Worm (Caenorhabditis elegans): Measurements from ENCODE around the gene emc-3.

emc-3 gene

DNA sequence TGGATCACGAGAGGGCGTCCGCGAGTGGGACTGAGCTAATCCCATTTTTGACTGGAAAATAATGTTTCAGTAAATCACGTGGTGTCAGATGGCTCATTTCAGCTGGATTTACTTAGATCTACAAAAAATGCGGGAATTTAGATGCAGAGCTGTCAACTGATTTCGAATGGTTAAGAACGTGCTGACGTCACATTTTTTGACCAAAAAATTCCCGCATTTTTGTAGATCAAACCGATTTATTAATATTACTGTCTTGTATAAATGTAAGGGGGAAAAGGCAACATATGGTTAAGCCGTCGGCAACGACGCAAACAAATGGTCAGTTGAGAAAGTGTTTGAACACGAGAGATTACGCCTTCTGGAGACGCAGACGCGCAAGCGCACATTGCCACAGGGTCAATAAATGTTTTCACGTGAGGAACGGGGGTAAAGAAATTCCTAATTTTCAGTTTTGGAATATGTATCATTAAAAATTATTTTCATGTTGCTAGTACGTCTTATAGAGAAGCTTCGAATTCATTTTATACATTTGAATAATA lies 31.2 kb upstream of the emc-3 start, which contains the start of gene gcl-1:
Gene gcl-1, minus strand, starts transcription at position 51 of the 539 bp plus-strand sequence.
- no peak for TF ChIP-seq tlp-1 (tag; optimal IDR thresholded peaks at IDR 0.05)
- TF ChIP-seq ceh-90 (tag; optimal IDR thresholded peaks at IDR 0.05) = no peak
- TF ChIP-seq fos-1 (tag; optimal IDR thresholded peaks at IDR 0.05) = no peak
- no peak for TF ChIP-seq isw-1 (GFP tag; IDR thresholded peaks at IDR 0.05)
- peak; percentile 13 to 37 for TF ChIP-seq lin-35 (GFP tag; optimal IDR thresholded peaks at IDR 0.05)
- TF ChIP-seq zag-1 (tag; optimal IDR thresholded peaks at IDR 0.05) = no peak
- peak; percentile 27 for TF ChIP-seq snu-23 (GFP tag; optimal IDR thresholded peaks at IDR 0.05)
- peak in 1 of 2 experiments; percentile 59 for TF ChIP-seq mdl-1 (tag; optimal IDR thresholded peaks at IDR 0.05)
- TF ChIP-seq grh-1 (GFP tag; IDR thresholded peaks at IDR 0.05) = 0 out of 2 replicates have a peak, but pooled peaks have one; percentile 29
- no peak for TF ChIP-seq egl-13 (tag; optimal IDR thresholded peaks at IDR 0.05)
- peak in 1 of 3 experiments; percentile 19 for TF ChIP-seq dpl-1 (GFP tag; optimal IDR thresholded peaks at IDR 0.05)
- peak; percentile 11 for TF ChIP-seq blmp-1 (tag; optimal IDR thresholded peaks at IDR 0.05)

DNA sequence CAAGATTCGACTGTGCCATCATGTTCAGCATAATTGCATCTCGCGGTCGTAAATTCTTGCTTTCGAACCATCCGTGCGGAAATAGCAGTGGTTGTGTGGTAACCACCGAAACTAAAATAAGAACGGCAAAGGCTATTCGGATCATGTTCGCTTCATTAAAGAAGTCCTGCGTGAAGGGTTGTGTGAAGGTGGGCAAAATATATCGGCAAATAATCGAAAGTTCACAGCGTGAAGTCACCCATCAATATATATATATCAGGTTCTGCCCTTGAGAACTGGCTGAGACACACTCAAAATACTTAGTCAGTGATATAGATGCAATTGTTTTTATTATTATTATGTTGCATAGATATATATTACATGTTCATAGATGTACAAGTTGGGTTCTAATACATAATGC lies 26.3 kb upstream of the emc-3 start, which contains the start of gene Y62E10A.19:
Gene Y62E10A.19, minus strand, starts transcription at position 289 of the 400 bp plus-strand sequence.
- TF ChIP-seq ces-1 (GFP tag; optimal IDR thresholded peaks at IDR 0.05) (no peak), efl-1 (optimal IDR thresholded peaks at IDR 0.05) (no peak), efl-1 (GFP tag; optimal IDR thresholded peaks at IDR 0.05 in 1 of 2) (no peak), pag-3 (tag; optimal IDR thresholded peaks at IDR 0.05; ENCODE audit: borderline replicate concordance, insufficient read depth) (no peak), lir-3 (tag; optimal IDR thresholded peaks at IDR 0.05; ENCODE audit: poor library complexity) (no peak), nhr-12 (tag; optimal IDR thresholded peaks at IDR 0.05) (no peak), blmp-1 (tag; optimal IDR thresholded peaks at IDR 0.05) (peak; percentile 80), sptf-1 (tag; optimal IDR thresholded peaks at IDR 0.05) (no peak)

DNA sequence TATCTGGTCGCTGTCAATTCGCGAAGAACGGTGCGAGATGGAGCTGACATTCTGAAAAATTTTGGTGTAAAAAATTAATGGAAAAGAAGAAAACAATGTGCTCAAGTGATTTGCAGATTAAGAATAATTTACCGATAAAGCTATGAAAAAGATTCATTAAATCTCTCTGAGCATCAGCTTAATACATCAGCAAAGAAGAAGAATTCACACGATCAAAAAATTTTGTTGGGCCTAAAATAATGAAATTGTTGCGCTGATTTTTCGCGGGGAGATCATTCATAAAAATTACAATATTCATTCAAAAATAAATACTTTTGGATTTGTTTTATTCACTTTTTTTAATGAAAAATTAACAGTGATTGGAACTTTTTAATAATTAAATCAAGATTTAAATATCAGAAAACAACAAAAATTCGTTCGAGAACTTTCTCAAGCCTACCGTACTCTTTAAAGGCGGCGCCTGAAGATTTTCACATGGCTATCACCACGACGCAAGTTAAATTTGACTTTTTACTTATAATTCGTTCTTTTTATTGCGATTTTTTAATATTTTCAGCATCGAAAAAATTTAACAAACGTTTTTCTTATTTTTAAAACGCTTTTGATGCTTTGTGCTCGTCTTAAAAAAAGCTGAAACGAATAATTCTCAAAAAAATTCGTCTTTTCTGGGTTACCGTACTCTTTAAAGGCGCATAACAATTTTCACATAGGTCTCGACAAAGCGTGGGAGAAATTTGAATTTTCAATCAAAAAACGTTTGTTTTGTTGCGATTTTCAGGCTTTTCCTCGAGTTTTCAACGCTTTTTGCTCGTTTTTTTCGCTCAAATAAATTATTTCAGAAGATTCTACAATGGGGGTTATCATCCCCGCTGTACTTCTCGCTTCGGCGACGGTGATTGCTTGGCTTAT lies 19.0 kb upstream of the emc-3 start, which contains the start of the genes memi-2 and cyp-31A5:
Gene memi-2, minus strand, starts transcription at position 51 of the 909 bp plus-strand sequence.
Gene cyp-31A5, plus strand, starts transcription at position 834 of the 909 bp plus-strand sequence.
- TF ChIP-seq aly-2 (tag; optimal IDR thresholded peaks at IDR 0.05) (no peak), lin-39 (tag; optimal IDR thresholded peaks at IDR 0.05) (no peak), ceh-63 (GFP tag; optimal IDR thresholded peaks at IDR 0.05) (no peak), C04F5.9 (tag; optimal IDR thresholded peaks at IDR 0.05) (no peak), irx-1 (tag; optimal IDR thresholded peaks at IDR 0.05) (no peak), unc-62 (GFP tag; optimal IDR thresholded peaks at IDR 0.05) (no peak), lin-14 (GFP tag; optimal IDR thresholded peaks at IDR 0.05) (no peak), mab-9 (GFP tag; IDR thresholded peaks at IDR 0.05) (no peak), xbp-1 (tag; optimal IDR thresholded peaks at IDR 0.05) (no peak), nhr-84 (tag; optimal IDR thresholded peaks at IDR 0.05) (no peak), unc-86 (tag; optimal IDR thresholded peaks at IDR 0.05) (no peak), swsn-7 (tag; optimal IDR thresholded peaks at IDR 0.05) (no peak)

DNA sequence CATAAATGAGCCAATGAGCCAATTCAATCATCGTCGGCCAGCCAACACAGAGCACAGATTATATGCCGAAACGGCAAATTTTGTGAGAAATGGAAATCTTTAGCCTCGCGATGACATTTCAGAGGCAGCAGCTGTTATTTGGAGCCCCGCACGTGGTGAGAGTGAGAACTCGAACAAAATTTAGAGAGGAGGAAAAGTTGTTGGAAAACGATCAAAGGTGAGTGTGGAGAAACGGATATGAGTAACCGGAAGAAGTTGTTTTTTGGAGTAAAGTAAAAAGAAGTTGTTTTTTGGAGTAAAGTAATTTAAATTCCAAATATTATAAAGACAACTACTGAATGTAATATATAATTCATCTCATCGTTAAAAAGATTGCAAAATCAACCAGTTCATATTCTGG lies 17.0 kb upstream of the emc-3 start, which contains the start of gene Y62E10A.13:
Gene Y62E10A.13, minus strand, starts transcription at position 326 of the 400 bp plus-strand sequence.
- TF ChIP-seq nhr-71 (tag; optimal IDR thresholded peaks at IDR 0.05) = no peak
- TF ChIP-seq mdl-1 (tag; optimal IDR thresholded peaks at IDR 0.05) = peak in 1 of 2 experiments; percentile 17

DNA sequence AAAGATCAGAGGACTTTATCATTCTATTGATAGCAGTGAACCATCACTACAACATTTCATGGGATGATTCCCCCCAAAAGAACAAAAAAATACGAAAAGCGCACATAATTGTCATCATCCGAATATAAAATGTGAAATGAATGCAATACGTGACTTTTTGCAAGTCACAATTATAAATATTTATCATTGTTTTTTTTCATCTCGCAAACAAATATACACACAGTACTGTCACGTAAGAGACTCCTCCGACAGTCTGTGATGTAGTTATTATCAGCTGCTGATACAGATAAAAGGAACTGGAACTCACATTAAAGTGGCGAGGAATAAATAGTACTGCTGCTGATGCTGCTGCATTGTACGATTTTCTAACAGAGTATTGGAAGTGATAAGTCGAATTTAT lies 14.7 kb upstream of the emc-3 start:
- TF ChIP-seq grh-1 (GFP tag; IDR thresholded peaks at IDR 0.05) (no peak), ztf-4 (tag; optimal IDR thresholded peaks at IDR 0.05) (no peak), egl-27 (tag; optimal IDR thresholded peaks at IDR 0.05) (no peak), C16A3.4 (tag; optimal IDR thresholded peaks at IDR 0.05) (no peak), irx-1 (tag; optimal IDR thresholded peaks at IDR 0.05) (no peak), vab-15 (tag; optimal IDR thresholded peaks at IDR 0.05) (no peak), lin-13 (GFP tag; optimal IDR thresholded peaks at IDR 0.05) (no peak), mdl-1 (tag; optimal IDR thresholded peaks at IDR 0.05) (no peak), zag-1 (tag; optimal IDR thresholded peaks at IDR 0.05) (no peak), mab-9 (GFP tag; IDR thresholded peaks at IDR 0.05) (no peak), nhr-71 (tag; optimal IDR thresholded peaks at IDR 0.05) (peak; percentile 27), ceh-90 (tag; optimal IDR thresholded peaks at IDR 0.05) (no peak), C34B4.2 (tag; optimal IDR thresholded peaks at IDR 0.05) (no peak), pax-3 (tag; optimal IDR thresholded peaks at IDR 0.05) (no peak), rnt-1 (tag; optimal IDR thresholded peaks at IDR 0.05) (no peak), dpl-1 (GFP tag; optimal IDR thresholded peaks at IDR 0.05) (no peak), lsy-2 (tag; optimal IDR thresholded peaks at IDR 0.05) (no peak), nhr-90 (tag; optimal IDR thresholded peaks at IDR 0.05; ENCODE audit: poor library complexity) (peak; percentile 32)

Data from whole organism, L1 larva.